Fruit fly (Drosophila melanogaster): Measurements from ENCODE around the gene Dim1.

DNA sequence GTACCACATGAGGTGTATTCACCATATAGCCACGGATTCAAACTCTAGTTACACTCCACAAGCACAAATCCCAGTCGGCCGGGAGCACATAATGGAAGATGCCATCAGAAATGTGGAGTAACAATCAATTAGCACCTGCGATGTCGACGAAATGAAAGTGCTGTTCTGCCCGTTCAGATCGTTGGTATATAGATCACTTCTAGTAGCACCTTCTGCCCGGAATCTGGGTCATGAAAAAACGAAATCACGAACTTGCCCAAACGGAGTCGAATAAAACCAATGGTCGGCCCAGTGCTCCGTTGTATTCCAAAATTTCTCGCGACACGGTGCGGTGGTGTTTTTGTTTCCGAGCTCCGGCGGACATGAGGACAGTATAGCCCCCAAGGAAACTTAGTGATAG is 2.4 kb upstream of the Dim1 start, which contains the start of gene CG33003:
- no peak for TF ChIP-seq CG10348 (GFP tag; IDR thresholded peaks at IDR 0.05)
- TF ChIP-seq Pif1B (GFP tag; optimal IDR thresholded peaks at IDR 0.05): no peak
- no peak for TF ChIP-seq fd96Ca (GFP tag; IDR thresholded peaks at IDR 0.05)
- TF ChIP-seq CG9948 (tag; optimal IDR thresholded peaks at IDR 0.05): no peak
- TF ChIP-seq rn (GFP tag; IDR thresholded peaks at IDR 0.05): no peak
- TF ChIP-seq D1 (tag; optimal IDR thresholded peaks at IDR 0.05): no peak
- no peak for TF ChIP-seq CG8301 (tag; optimal IDR thresholded peaks at IDR 0.05)
- no peak for TF ChIP-seq Snoo (tag; optimal IDR thresholded peaks at IDR 0.05)
- no peak for TF ChIP-seq CG12605 (GFP tag; IDR thresholded peaks at IDR 0.05)
- TF ChIP-seq CG4496 (GFP tag; IDR thresholded peaks at IDR 0.05): no peak
- TF ChIP-seq CG8159 (tag; optimal IDR thresholded peaks at IDR 0.05): no peak
